Fruit fly (Drosophila melanogaster): ENCODE data around the gene SREBP.
A peak's percentile ranks its signal among the peaks of the same experiment; 100 is the strongest.

Gene SREBP

DNA sequence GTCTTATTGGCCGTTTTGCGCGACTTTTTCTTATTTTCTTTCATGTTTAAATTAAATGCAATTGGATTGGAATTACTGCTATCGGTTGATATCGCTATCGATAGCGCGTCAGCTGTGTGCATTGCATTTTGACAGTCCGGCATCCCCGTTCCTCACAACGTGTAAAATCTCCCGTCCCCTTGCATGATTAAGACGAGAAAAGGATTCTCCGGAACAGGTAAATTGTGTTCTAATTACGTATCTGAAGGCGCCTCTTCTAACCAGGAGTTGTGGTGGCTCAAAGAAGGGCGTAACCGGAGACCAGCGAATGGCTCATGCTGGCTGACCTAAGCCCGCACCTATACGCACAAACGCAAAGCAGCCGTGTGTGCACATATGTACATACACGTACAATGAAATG is 13.4 kb downstream of the SREBP start, which contains the start of the genes CG14104 and Kap-alpha1:
Gene CG14104 (minus strand): TSS at position 97 of the 400 bp plus-strand sequence.
Gene Kap-alpha1 (plus strand): TSS at position 130 of the 400 bp plus-strand sequence.
- TF ChIP-seq noc (tag; optimal IDR thresholded peaks at IDR 0.05) = no peak

DNA sequence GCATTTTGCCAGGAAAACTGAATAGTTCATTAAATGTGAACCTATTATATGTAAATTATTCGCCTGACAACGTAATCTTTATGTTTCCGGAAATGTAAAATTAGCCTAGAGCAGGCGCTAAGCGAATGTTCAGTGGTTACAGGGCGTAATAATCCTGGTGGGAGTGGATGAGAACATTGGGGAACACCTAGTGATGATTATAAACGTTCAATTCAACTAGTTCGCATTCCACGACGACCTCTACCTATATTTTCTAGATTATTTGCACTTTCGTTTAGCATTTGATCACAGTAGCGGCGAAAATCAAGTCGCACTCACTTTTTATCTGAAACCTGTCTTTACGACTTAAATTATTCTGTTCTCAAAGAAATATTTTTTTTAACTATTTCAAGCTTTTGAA is 13.8 kb downstream of the SREBP start:
- no peak for TF ChIP-seq noc (tag; optimal IDR thresholded peaks at IDR 0.05)

DNA sequence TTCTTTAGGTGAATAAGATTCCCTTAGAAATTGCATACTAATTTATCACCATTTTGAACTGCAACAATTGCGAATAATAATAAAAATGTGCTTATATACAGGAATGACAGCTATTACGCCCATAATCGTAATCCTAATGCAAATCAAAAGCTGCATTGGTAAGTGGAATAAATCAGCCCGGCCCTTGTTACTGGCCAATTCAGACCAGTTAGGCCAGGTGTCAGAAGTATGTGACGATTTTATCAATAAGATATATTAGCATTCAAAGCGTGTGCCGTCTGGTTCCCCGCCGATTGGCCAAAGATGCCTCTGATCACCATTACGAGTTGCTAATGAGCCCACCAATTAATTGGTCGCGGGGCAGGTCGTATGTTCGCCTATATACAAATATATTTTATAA is 18.8 kb downstream of the SREBP start:
- no peak for TF ChIP-seq noc (tag; optimal IDR thresholded peaks at IDR 0.05)

DNA sequence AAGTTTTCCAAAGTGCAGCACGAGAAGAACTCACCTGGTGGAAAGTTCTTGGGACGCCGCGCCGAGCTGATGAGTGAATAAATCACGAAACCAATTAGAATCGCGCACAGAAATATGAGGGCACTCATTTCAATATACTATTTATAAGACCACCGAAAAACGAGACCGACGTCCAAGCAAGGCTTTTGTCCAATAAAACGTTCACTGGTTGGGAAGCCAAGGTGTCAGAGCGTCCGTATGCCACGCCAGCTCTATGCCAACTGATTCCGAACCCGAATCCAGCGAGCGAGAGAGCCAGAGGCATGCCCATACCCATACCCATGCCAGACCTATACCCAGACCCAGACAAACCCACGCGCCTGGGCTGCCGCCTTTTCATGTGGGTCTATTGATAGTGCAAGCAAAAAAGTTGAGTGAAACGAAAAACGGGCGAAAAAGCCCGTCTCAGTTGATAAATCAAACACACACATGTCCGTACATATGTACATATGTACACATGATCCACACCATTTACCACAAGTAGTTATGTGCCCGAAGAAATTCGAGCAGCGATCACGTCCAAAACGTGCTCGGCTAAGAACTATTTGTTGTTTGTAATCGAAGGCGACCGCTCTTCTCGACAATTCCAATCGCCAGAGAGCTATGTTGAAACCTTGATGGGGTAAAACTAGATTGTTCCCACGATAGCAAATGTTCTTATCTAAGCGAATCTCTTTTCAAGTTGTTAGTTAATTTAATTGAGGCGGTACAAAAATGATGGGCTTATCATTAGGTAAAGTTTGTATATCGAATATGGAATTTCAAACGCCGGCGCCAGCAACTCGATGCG is 19.6 kb downstream of the SREBP start, which contains the start of gene Cyp305a1:
Gene Cyp305a1 (minus strand): TSS at position 265 of the 829 bp plus-strand sequence.
- TF ChIP-seq noc (tag; optimal IDR thresholded peaks at IDR 0.05) = no peak

DNA sequence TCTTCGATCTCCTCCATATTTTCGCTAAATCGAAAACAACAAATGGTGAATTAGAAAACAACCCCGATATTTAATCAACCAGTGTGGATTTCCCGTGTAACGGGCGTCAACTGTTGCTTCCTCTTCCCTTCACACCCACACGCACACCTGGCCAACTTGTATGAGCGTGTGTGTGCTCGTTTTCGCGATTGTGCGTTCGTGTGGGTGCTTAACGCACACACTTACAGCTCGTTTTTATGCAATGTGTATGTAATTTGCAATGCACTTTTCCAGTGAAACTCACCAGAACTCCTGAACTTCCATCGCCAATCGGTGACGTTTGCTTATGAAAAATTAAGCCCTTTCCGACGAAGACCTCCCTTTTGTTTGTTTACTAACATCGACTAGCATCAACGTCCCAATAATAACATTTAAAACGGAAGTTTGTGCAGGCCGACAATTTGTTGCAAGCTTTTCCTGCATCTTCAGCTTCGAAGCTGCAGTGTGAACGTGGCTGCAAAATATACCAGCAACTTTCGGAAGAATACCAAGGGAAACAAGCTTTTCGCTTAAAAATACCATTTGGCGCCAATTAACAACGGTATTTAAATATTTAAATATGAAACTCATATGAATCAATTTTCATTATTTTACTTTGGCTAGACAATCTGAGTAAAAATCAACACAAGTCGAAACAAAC is 21.9 kb downstream of the SREBP start, which contains the start of gene cyc:
Gene cyc (minus strand): TSS at position 467 of the 679 bp plus-strand sequence.
- TF ChIP-seq noc (tag; optimal IDR thresholded peaks at IDR 0.05) = no peak

DNA sequence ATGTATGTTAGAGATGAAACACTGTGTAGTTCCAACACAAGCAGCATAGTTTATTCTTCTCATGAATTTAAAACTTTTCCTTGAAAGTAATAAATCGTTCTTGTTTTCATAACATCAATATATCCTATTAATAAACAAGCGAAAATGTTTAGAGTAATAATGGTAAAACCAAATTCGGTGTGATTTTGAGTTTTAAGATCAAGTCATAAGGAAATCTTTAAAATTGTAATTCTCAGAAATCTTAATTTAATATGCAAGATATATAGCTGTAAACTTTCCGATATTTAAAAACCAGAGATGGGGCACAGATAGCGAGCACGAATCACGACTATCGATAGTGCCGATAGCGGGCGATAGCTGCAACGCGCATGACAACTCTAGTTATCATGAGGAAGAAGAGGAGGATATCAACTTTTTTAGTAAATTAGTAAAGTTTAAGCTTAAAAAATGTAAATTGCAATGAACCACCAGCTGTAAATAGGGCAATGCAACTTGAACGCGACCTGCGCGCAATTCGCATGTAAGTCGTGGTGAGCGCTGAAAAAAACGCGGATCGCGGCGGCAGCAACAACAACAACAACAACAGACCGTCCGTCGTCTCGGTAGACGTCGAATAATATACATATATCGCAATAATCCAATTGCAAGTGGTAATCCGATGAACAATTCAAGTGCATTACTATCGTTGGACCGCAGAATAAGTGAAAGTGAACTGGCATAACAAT is 24.2 kb downstream of the SREBP start, which contains the start of the genes Fibp and Deaf1:
Gene Fibp (minus strand): TSS at position 161 of the 725 bp plus-strand sequence.
Gene Deaf1 (plus strand): TSS at position 368 of the 725 bp plus-strand sequence.
- peak; percentile 82 for TF ChIP-seq noc (tag; optimal IDR thresholded peaks at IDR 0.05)

DNA sequence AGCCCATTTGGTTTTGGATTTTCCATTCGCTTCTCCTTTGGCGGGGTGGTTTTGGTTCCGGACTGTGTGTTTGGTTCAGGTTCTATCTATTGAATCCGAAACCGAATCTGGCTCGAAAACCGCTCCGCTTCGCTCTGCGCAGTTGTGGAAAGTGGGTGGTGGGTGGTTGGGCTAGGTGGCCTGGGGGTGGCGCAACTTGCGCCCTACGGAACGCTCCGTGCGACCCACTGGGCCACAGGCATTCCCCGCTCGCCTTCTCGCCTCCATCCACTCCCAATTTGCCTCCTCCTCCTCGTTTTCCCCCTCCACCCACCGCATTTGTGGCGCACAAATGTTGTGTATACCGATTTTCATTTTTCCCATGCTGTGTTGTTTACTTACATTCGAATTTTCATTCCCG is 25.0 kb downstream of the SREBP start:
- no peak for TF ChIP-seq noc (tag; optimal IDR thresholded peaks at IDR 0.05)

DNA sequence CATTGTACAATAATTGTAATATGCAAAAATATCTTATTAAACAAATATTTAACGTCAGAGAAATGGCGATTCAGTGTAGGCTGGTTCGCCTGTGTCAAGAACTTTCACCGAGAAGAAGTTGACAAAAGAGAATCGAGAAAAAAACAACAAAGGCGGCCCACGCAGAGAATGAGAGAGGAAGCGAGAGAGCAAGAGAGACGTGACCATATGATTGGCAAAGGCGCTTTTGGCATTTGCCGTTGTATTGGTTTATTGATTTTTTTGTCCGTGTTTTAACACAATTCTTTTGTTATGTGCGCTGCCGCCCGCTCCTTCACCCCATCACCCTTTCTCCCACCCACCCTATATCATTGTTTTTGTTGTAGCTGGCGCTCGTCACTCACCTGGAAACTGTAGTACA is 39.5 kb downstream of the SREBP start:
- no peak for TF ChIP-seq noc (tag; optimal IDR thresholded peaks at IDR 0.05)

DNA sequence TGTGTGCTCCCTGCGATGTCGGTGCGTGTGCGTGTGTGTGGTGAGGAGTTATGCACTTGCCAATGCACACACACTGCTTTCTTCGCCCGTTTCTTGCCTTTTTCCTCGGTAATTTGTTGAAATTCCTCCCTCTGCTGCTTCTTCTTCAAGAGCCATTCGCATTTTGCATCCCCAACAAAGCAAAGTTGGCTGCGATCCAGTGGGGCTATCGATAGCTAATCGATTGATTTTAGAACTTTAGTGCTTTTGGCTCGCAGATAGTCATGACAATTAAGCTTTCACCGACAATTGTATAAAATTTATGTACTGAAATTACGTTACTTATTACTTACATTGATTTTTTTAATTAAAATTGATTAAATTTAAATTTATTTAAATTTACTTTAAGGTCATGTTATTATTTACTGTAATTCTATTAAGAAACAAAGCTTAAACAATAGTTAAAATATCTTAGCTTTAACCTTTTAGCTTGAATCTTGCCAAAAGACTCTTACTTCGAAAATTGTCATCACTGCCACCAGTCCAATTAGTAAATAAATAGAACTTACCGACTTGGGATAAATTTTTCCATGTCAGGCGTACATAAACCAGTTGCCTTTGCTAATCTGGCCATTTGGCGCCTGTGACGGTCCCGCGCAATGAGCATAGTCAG is 40.5 kb downstream of the SREBP start, which contains the start of the genes trc and CG32221:
Gene trc (minus strand): TSS at position 162 of the 652 bp plus-strand sequence.
Gene CG32221 (plus strand): TSS at position 528 of the 652 bp plus-strand sequence.
- no peak for TF ChIP-seq noc (tag; optimal IDR thresholded peaks at IDR 0.05)

DNA sequence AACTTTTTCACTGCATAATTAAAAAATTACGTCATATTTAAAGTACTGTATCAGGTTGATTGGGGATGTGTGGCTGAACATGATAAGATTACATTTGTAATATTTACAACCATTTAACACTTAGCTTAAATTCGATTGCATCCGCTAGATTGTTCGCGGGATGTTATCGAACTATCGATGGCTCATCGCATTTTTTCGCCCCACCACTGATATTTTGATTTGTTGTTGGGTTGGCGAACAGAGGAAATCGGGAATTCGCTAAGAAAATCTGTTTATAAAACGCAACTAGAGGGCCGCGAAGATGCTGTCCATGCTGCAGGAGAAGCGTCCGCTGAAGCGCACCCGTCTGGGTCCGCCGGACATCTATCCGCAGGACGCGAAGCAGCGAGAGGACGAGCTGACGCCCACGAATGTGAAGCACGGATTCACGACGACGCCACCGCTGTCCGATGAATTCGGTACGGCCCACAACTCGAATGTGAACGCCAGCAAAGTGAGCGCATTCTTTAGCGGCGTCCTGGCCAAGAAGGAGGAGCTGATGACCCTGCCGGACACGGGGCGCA is 42.7 kb downstream of the SREBP start, which contains the start of gene kto:
Gene kto (plus strand): TSS at position 240 of the 563 bp plus-strand sequence.
- TF ChIP-seq noc (tag; optimal IDR thresholded peaks at IDR 0.05) = no peak

DNA sequence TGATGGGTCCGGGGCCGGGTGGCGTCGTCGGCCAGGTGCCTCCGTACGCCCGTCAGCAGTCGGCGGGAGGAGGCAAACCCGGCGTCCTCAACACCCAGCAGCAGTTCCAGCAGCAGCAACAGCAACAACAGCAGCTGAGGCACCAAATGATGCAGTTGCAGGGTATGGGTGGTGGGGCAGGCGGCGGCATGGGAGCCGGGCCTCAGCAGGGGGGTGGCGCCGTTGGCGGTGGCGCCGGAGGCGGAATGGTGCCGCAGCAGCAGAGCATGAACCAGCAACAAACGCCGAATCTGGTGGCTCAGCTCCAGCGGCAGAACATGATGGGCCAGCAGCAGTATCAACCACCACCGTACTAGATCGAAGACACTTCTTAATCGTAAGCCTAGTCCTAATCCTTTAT is 50.8 kb downstream of the SREBP start:
- no peak for TF ChIP-seq noc (tag; optimal IDR thresholded peaks at IDR 0.05)

DNA sequence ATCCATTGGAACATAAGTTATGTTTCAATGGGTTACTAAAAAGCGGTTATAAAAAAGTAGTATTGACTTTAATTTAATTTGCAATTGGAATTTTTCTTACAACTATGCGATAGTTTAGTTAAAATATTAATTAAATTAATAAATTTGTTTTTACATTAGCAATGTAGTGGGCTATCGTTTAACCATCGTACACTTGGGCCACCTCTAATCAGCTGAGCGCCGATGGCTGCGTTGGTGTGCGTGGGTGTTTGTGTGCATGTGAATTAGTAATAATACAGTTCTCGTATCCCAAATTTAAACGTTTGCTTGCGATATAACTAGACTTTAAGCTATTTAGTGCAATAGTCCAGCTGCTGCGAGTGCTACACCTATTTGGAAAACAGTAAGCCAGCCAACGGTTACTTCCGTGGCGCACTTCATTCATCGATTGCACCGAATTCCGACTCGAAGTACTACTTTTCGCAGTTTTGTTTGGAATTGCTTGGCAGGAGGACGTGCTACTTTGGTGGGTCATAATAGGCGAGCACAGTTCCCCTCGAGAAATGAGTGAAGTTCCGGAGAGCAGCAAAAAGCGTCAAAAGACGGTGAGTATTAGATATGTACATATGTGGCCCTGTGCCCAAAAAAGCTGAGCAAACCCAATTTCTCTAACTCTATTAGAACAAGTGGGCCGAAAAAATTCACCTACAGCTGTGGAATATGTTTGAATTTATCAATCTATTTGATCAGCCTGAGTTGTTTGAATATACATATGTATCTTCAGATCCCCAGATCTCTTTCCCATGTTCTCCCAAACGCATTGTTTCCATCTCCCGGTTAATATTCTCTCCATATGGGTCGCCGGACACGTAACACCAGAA is 51.5 kb downstream of the SREBP start, which contains the start of gene Papss:
Gene Papss (plus strand): TSS at position 247 of the 860 bp plus-strand sequence.
- peak; percentile 82 for TF ChIP-seq noc (tag; optimal IDR thresholded peaks at IDR 0.05)

DNA sequence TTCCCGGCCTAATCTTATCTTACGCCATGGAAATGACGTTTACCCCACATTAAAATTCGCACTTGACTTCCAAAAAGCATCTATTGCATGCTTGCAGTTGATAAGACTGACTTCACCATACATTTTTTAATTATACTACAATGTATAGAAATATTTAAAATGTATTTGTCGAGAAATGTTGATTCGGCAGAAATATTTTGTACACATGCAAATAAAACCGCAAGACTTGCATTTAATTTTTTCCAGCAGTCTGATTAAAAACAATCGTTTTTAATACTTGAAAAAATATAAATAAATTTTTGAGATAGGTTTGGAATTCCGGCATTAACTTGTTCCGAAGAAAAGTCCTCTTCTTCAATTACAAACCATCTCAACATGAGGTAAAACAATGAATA is 52.2 kb downstream of the SREBP start:
- TF ChIP-seq noc (tag; optimal IDR thresholded peaks at IDR 0.05) = no peak

DNA sequence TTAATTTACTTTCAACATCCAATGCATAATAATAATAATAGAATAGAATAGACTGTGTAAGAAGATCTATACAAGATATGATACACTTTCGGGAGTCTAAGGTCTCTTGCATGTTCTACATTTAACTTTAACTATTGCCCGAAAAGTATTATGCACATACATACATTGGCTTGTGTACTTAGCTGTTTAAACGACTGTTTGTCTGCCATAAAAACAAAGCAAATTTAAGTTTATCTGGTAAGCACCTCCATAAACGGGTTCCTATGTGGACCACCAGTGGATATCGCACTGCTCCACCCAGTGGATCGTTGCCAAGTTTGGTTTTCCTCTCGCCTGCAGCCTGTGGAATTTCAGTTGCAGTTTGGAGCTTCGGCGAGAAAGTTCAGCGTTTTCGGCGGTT is 53.2 kb downstream of the SREBP start:
- peak; percentile 33 for TF ChIP-seq noc (tag; optimal IDR thresholded peaks at IDR 0.05)

Data from whole organism, larva.